Worm (Caenorhabditis elegans): ENCODE data around the gene rpl-9.
A peak's percentile ranks its signal among the peaks of the same experiment; 100 is the strongest.

DNA sequence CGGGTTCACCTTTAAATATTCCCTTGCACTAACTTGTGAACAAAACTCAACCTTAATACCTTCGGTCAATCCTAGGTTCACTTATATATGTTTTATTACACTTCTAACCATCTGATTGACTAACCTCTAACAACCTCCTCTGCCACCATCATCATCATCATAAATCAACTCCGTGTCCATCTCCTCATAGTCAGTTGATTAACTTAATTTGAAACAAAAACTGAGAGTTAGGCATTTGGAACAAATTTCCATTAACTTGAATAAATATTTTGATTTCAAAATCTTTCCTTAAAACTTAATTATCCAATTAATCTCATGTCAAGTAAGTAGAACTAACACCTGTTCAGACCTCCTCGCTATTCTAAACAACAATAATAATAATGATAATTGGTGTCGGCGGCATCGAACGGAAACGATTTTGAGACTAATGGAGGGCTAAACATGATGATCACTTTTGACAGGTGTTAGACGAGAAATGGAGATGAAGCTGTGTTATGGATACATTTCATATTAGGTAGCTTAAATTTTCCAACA is 18.9 kb downstream of the rpl-9 start:
- peak in 1 of 2 experiments; percentile 3 for TF ChIP-seq lsy-2 (tag; optimal IDR thresholded peaks at IDR 0.05)
- no peak for TF ChIP-seq pqm-1 (tag; optimal IDR thresholded peaks at IDR 0.05)
- no peak for TF ChIP-seq lin-35 (GFP tag; optimal IDR thresholded peaks at IDR 0.05)
- no peak for TF ChIP-seq mdl-1 (tag; optimal IDR thresholded peaks at IDR 0.05)
- no peak for TF ChIP-seq vab-15 (tag; optimal IDR thresholded peaks at IDR 0.05)
- no peak for TF ChIP-seq elt-3 (tag; optimal IDR thresholded peaks at IDR 0.05)
- TF ChIP-seq nhr-237 (tag; optimal IDR thresholded peaks at IDR 0.05) = no peak
- TF ChIP-seq lin-39 (tag; optimal IDR thresholded peaks at IDR 0.05) = no peak
- TF ChIP-seq unc-62 (GFP tag; optimal IDR thresholded peaks at IDR 0.05) = no peak
- no peak for TF ChIP-seq ceh-63 (GFP tag; optimal IDR thresholded peaks at IDR 0.05)
- TF ChIP-seq fkh-10 (GFP tag; optimal IDR thresholded peaks at IDR 0.05) = no peak
- TF ChIP-seq lir-3 (tag; optimal IDR thresholded peaks at IDR 0.05; ENCODE audit: poor library complexity) = no peak
- no peak for TF ChIP-seq unc-86 (tag; optimal IDR thresholded peaks at IDR 0.05)
- no peak for TF ChIP-seq ceh-8 (GFP tag; optimal IDR thresholded peaks at IDR 0.05)
